Fruit fly (Drosophila melanogaster): ENCODE measurements around the gene CG14154.

DNA sequence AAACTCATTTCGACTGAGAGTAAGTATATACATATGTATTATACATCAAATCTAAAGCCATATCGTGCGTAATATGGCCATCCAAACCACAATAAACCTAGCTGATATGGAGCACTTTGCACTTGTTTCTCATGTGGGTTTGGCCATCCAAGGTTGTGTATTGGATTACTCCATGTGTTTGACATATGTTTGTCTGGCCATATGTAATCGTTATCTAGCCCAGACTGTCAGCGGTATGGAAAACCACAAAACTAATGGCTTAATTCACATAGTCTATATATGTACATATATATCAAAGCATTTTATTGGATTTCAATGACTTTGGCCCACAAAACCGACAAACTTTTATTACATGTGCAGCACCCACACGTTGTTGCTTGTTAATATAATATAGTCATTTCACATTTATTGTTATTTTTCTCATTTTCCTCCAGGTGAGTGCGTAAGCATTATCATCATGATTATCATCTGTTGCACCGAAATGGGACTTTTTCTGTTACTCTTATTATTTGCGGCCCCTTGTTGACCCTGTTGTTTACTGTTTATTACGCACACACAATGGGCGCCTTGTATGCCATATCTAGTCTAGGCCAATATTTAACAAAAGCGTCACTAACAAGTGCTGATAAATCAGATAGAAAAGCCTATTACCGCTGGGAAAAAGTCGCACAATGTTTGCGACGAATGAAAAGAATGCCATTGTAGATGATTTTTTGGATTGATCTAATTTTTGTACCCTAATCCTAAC is 14.9 kb downstream of the CG14154 start:
- TF ChIP-seq insv (optimal IDR thresholded peaks at IDR 0.05): no peak
- TF ChIP-seq Myc (optimal IDR thresholded peaks at IDR 0.05): no peak
